Worm (Caenorhabditis elegans) whole organism, mixed stage, embryonic: ENCODE measurements around the gene C07A12.18.

Experiments used
- blmp-1 ChIP-seq: fragments of 150-350 bp; optimal IDR thresholded peaks from 2 replicates; lab custom pipeline; 2014; ENCODE audit warnings: missing biosample characterization, missing genetic modification characterization
- ceh-83 ChIP-seq: fragments of 200-800 bp; sonication (Bioruptor generic); optimal IDR thresholded peaks from 2 replicates; lab custom pipeline; 2018; ENCODE audit warnings: mild to moderate bottlenecking, missing genetic modification characterization, missing compliant biosample characterization
- ces-1 ChIP-seq: fragments of 150-350 bp; optimal IDR thresholded peaks from 2 replicates; lab custom pipeline; 2014; ENCODE audit warnings: missing biosample characterization, missing genetic modification reagents, missing genetic modification characterization
- elt-3 ChIP-seq: fragments of 150-350 bp; optimal IDR thresholded peaks from 2 replicates; lab custom pipeline; 2014; ENCODE audit warnings: missing biosample characterization, missing genetic modification characterization
- flh-1 ChIP-seq: fragments of 200-800 bp; sonication (Bioruptor generic); optimal IDR thresholded peaks from 2 replicates; lab custom pipeline; 2018; ENCODE audit warnings: mild to moderate bottlenecking, missing genetic modification characterization, moderate library complexity, missing compliant biosample characterization
- hlh-1 ChIP-seq: fragments of 150-350 bp; optimal IDR thresholded peaks from 2 replicates; lab custom pipeline; 2014; ENCODE audit warnings: missing biosample characterization, missing genetic modification reagents, missing genetic modification characterization
- lin-13 ChIP-seq: fragments of 150-350 bp; optimal IDR thresholded peaks from 2 replicates; lab custom pipeline; 2014; ENCODE audit warnings: missing biosample characterization, missing genetic modification characterization
- mep-1 ChIP-seq: fragments of 150-350 bp; optimal IDR thresholded peaks from 2 replicates; lab custom pipeline; 2017; ENCODE audit warnings: missing biosample characterization, missing genetic modification reagents, missing genetic modification characterization, inconsistent platforms
- mls-2 ChIP-seq: sonication (generic microtip); optimal IDR thresholded peaks from 2 replicates; lab custom pipeline; 2016; ENCODE audit warnings: mild to moderate bottlenecking, missing genetic modification characterization, moderate library complexity, missing compliant biosample characterization
- nhr-12 ChIP-seq: fragments of 150-350 bp; optimal IDR thresholded peaks from 2 replicates; lab custom pipeline; 2014; ENCODE audit warnings: missing biosample characterization, missing genetic modification characterization
- nhr-237 ChIP-seq: fragments of 150-350 bp; optimal IDR thresholded peaks from 2 replicates; lab custom pipeline; 2014; ENCODE audit warnings: missing biosample characterization, missing genetic modification characterization
- nhr-28 ChIP-seq: fragments of 150-350 bp; optimal IDR thresholded peaks from 2 replicates; lab custom pipeline; 2014; ENCODE audit warnings: missing biosample characterization, missing genetic modification characterization
- snpc-4 ChIP-seq: fragments of 150-350 bp; optimal IDR thresholded peaks from 2 replicates; lab custom pipeline; 2014; ENCODE audit warnings: missing biosample characterization, missing genetic modification characterization
- tbx-8 ChIP-seq: fragments of 200-800 bp; sonication (Bioruptor generic); optimal IDR thresholded peaks from 2 replicates; lab custom pipeline; 2018; ENCODE audit warnings: mild to moderate bottlenecking, missing genetic modification characterization, moderate library complexity, missing compliant biosample characterization

DNA sequence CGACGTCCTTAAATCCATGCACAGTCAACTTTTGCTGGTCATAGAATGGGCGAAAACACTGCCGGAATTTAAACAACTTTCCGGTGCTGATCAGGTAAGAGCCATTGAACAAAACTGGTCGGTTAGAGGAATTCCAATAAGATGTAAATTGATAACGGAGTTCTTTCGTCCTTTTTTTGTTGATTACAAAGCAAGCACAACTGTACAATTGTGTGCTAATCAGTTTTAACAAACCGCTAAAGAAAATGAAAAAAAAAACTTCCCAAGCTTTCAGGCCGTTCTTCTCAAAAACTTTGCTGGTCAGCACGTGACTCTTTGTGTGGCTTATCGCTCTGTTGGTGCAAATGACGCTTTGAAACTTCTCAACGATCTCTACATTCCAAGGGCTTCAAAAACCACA, 15.6 kb downstream of the C07A12.18 start:
- TF ChIP-seq mep-1 (tag; lab: Kevin White, UChicago) (no peak), lin-13 (tag; lab: Kevin White, UChicago) (no peak), blmp-1 (tag; lab: Kevin White, UChicago) (no peak), nhr-237 (tag; lab: Kevin White, UChicago) (no peak), tbx-8 (no peak), nhr-12 (tag; lab: Kevin White, UChicago) (no peak), snpc-4 (tag; lab: Kevin White, UChicago) (no peak), ces-1 (GFP tag; lab: Kevin White, UChicago) (no peak), flh-1 (GFP tag; lab: Kevin White, UChicago) (no peak), mls-2 (tag; lab: Kevin White, UChicago) (no peak), elt-3 (no peak), nhr-28 (tag; lab: Kevin White, UChicago) (no peak), hlh-1 (tag; lab: Kevin White, UChicago) (no peak), ceh-83 (no peak)
